Fruit fly (Drosophila melanogaster): ENCODE data around the gene CG13474.

The CG13474 gene

dm6 chr3L:14697005-14697404 lies at the start of gene CG13474:
Gene CG13474, minus strand, starts transcription at chr3L:14697105.
- TF ChIP-seq ttk (optimal IDR thresholded peaks at IDR 0.05) (no peak), Sin3A (optimal IDR thresholded peaks at IDR 0.05) (no peak), h (optimal IDR thresholded peaks at IDR 0.05) (no peak), insv (optimal IDR thresholded peaks at IDR 0.05) (no peak), Myc (optimal IDR thresholded peaks at IDR 0.05) (no peak), psq (optimal IDR thresholded peaks at IDR 0.05) (no peak)

dm6 chr3L:14743106-14743692 lies 46.3 kb upstream of the CG13474 start:
- no peak for TF ChIP-seq h (optimal IDR thresholded peaks at IDR 0.05)
- no peak for TF ChIP-seq Myc (optimal IDR thresholded peaks at IDR 0.05)
- no peak for TF ChIP-seq Sin3A (optimal IDR thresholded peaks at IDR 0.05)
- TF ChIP-seq ttk (optimal IDR thresholded peaks at IDR 0.05), result no peak
- no peak for TF ChIP-seq insv (optimal IDR thresholded peaks at IDR 0.05)
- TF ChIP-seq psq (optimal IDR thresholded peaks at IDR 0.05), result no peak

- TF ChIP-seq Myc (optimal IDR thresholded peaks at IDR 0.05) (no peak), ttk (optimal IDR thresholded peaks at IDR 0.05) (no peak), Sin3A (optimal IDR thresholded peaks at IDR 0.05) (no peak), psq (optimal IDR thresholded peaks at IDR 0.05) (no peak), insv (optimal IDR thresholded peaks at IDR 0.05) (no peak), h (optimal IDR thresholded peaks at IDR 0.05) (no peak)
These were observed 36.5 kb upstream of the CG13474 start, which contains the start of gene CG13471 for dm6 chr3L:14733417-14733816. Gene CG13471, minus strand, starts transcription at chr3L:14733517.

dm6 chr3L:14731790-14732189 lies 34.9 kb upstream of the CG13474 start:
- no peak for TF ChIP-seq ttk (optimal IDR thresholded peaks at IDR 0.05)
- no peak for TF ChIP-seq Myc (optimal IDR thresholded peaks at IDR 0.05)
- TF ChIP-seq h (optimal IDR thresholded peaks at IDR 0.05), result no peak
- no peak for TF ChIP-seq insv (optimal IDR thresholded peaks at IDR 0.05)
- TF ChIP-seq Sin3A (optimal IDR thresholded peaks at IDR 0.05), result no peak
- TF ChIP-seq psq (optimal IDR thresholded peaks at IDR 0.05), result no peak

- TF ChIP-seq Sin3A (optimal IDR thresholded peaks at IDR 0.05) (no peak), Myc (optimal IDR thresholded peaks at IDR 0.05) (no peak), psq (optimal IDR thresholded peaks at IDR 0.05) (no peak), h (optimal IDR thresholded peaks at IDR 0.05) (no peak), ttk (optimal IDR thresholded peaks at IDR 0.05) (no peak), insv (optimal IDR thresholded peaks at IDR 0.05) (no peak)
These were observed 31.6 kb upstream of the CG13474 start, which contains the start of gene CG13473 for dm6 chr3L:14728460-14728859. Gene CG13473, plus strand, starts transcription at chr3L:14728760.

dm6 chr3L:14712799-14713198 lies 15.9 kb upstream of the CG13474 start:
- TF ChIP-seq h (optimal IDR thresholded peaks at IDR 0.05) (no peak), psq (optimal IDR thresholded peaks at IDR 0.05) (no peak), Myc (optimal IDR thresholded peaks at IDR 0.05) (no peak), ttk (optimal IDR thresholded peaks at IDR 0.05) (no peak), insv (optimal IDR thresholded peaks at IDR 0.05) (no peak), Sin3A (optimal IDR thresholded peaks at IDR 0.05) (no peak)

- TF ChIP-seq psq (optimal IDR thresholded peaks at IDR 0.05), result no peak
- TF ChIP-seq insv (optimal IDR thresholded peaks at IDR 0.05), result no peak
- TF ChIP-seq ttk (optimal IDR thresholded peaks at IDR 0.05), result no peak
- no peak for TF ChIP-seq h (optimal IDR thresholded peaks at IDR 0.05)
- TF ChIP-seq Sin3A (optimal IDR thresholded peaks at IDR 0.05), result no peak
- TF ChIP-seq Myc (optimal IDR thresholded peaks at IDR 0.05), result no peak
These were observed 11.1 kb upstream of the CG13474 start for dm6 chr3L:14708053-14708452.

- no peak for TF ChIP-seq Myc (optimal IDR thresholded peaks at IDR 0.05)
These were observed 9.6 kb upstream of the CG13474 start for dm6 chr3L:14706461-14706880.

- TF ChIP-seq ttk (optimal IDR thresholded peaks at IDR 0.05) (no peak), insv (optimal IDR thresholded peaks at IDR 0.05) (no peak), Sin3A (optimal IDR thresholded peaks at IDR 0.05) (no peak), psq (optimal IDR thresholded peaks at IDR 0.05) (no peak), h (optimal IDR thresholded peaks at IDR 0.05) (no peak), Myc (optimal IDR thresholded peaks at IDR 0.05) (no peak)
These were observed 8.3 kb upstream of the CG13474 start, which contains the start of gene CG13476 for dm6 chr3L:14705164-14705563. Gene CG13476, plus strand, starts transcription at chr3L:14705464.

- no peak for TF ChIP-seq ttk (optimal IDR thresholded peaks at IDR 0.05)
- no peak for TF ChIP-seq Myc (optimal IDR thresholded peaks at IDR 0.05)
- TF ChIP-seq Sin3A (optimal IDR thresholded peaks at IDR 0.05), result no peak
- no peak for TF ChIP-seq insv (optimal IDR thresholded peaks at IDR 0.05)
- no peak for TF ChIP-seq psq (optimal IDR thresholded peaks at IDR 0.05)
- no peak for TF ChIP-seq h (optimal IDR thresholded peaks at IDR 0.05)
These were observed 4.7 kb upstream of the CG13474 start, which contains the start of gene CG17177 for dm6 chr3L:14701578-14701977. Gene CG17177, minus strand, starts transcription at chr3L:14701678.

dm6 chr3L:14691047-14691446 lies 5.9 kb downstream of the CG13474 start, which contains the start of gene gdrd:
Gene gdrd, plus strand, starts transcription at chr3L:14691347.
- TF ChIP-seq ttk (optimal IDR thresholded peaks at IDR 0.05) (no peak), psq (optimal IDR thresholded peaks at IDR 0.05) (no peak), Sin3A (optimal IDR thresholded peaks at IDR 0.05) (no peak), insv (optimal IDR thresholded peaks at IDR 0.05) (no peak), h (optimal IDR thresholded peaks at IDR 0.05) (no peak), Myc (optimal IDR thresholded peaks at IDR 0.05) (no peak)

dm6 chr3L:14686251-14686650 lies 10.7 kb downstream of the CG13474 start:
- no peak for TF ChIP-seq Sin3A (optimal IDR thresholded peaks at IDR 0.05)
- TF ChIP-seq h (optimal IDR thresholded peaks at IDR 0.05), result no peak
- TF ChIP-seq ttk (optimal IDR thresholded peaks at IDR 0.05), result no peak
- no peak for TF ChIP-seq psq (optimal IDR thresholded peaks at IDR 0.05)
- no peak for TF ChIP-seq Myc (optimal IDR thresholded peaks at IDR 0.05)
- TF ChIP-seq insv (optimal IDR thresholded peaks at IDR 0.05), result no peak

dm6 chr3L:14684468-14684867 lies 12.4 kb downstream of the CG13474 start, which contains the start of gene Dnaaf6:
Gene Dnaaf6, plus strand, starts transcription at chr3L:14684768.
- no peak for TF ChIP-seq ttk (optimal IDR thresholded peaks at IDR 0.05)
- TF ChIP-seq h (optimal IDR thresholded peaks at IDR 0.05), result no peak
- no peak for TF ChIP-seq insv (optimal IDR thresholded peaks at IDR 0.05)
- no peak for TF ChIP-seq Myc (optimal IDR thresholded peaks at IDR 0.05)
- no peak for TF ChIP-seq Sin3A (optimal IDR thresholded peaks at IDR 0.05)
